Worm (Caenorhabditis elegans): ENCODE measurements around the gene T28A11.16.

DNA sequence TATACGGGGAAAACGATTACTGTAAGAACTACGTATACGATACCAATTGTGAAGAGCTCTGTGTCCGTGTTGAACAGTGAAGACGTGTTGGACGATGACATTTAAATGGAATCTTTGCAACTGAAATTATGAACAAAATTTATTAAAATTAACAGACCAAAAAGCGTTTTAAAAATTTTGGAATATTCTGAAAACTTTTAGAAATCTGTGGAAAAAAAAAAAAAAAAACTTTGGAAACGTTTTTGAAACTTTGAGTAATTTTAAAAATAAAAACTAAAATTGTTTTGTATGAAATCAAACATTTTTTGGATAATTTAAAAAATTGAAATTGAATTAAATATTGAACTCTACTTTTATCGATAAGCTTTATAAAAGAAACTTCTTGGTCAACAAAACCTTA, 3.0 kb downstream of the T28A11.16 start, which contains the start of gene srt-63:
- no peak for TF ChIP-seq unc-62 (GFP tag; optimal IDR thresholded peaks at IDR 0.05)
- TF ChIP-seq nhr-28 (tag; optimal IDR thresholded peaks at IDR 0.05) = no peak
- no peak for TF ChIP-seq nhr-237 (tag; optimal IDR thresholded peaks at IDR 0.05)
- TF ChIP-seq ceh-39 (tag; optimal IDR thresholded peaks at IDR 0.05) = no peak
- no peak for TF ChIP-seq elt-3 (tag; optimal IDR thresholded peaks at IDR 0.05)
- TF ChIP-seq mep-1 (tag; optimal IDR thresholded peaks at IDR 0.05) = no peak
- no peak for TF ChIP-seq pha-4 (tag; optimal IDR thresholded peaks at IDR 0.05)
- TF ChIP-seq mab-5 (tag; optimal IDR thresholded peaks at IDR 0.05) = no peak
- TF ChIP-seq nhr-12 (tag; optimal IDR thresholded peaks at IDR 0.05) = no peak
- TF ChIP-seq lsy-2 (tag; optimal IDR thresholded peaks at IDR 0.05) = no peak
- TF ChIP-seq lin-13 (tag; optimal IDR thresholded peaks at IDR 0.05) = no peak
- TF ChIP-seq lin-32 (GFP tag; optimal IDR thresholded peaks at IDR 0.05) = no peak
- no peak for TF ChIP-seq snpc-4 (tag; optimal IDR thresholded peaks at IDR 0.05)
